Fruit fly (Drosophila melanogaster) whole organism, embryonic: ENCODE measurements around the gene Lsd-1.
A peak's percentile ranks its signal among the peaks of the same experiment; 100 is the strongest.

Experiments
- Adf1 ChIP-seq: fragments of 200-800 bp; sonication (Bioruptor generic); IDR thresholded peaks from 2 replicates; pipeline ENCODE4 v1.3.6; 2022; ENCODE audit warnings: missing biosample characterization, missing genetic modification characterization
- Antp ChIP-seq: fragments of 200-800 bp; sonication (Bioruptor generic); optimal IDR thresholded peaks from 3 replicates; lab custom pipeline; 2016; ENCODE audit warnings: missing biosample characterization, missing genetic modification characterization
- Bgb ChIP-seq: fragments of 200-800 bp; sonication (Bioruptor generic); IDR thresholded peaks from 2 replicates; pipeline ENCODE4 v1.3.6; 2022; ENCODE audit warnings: missing biosample characterization, missing genetic modification characterization; ENCODE audit not compliant: partially characterized antibody
- Blimp-1 ChIP-seq: fragments of 200-800 bp; sonication (Bioruptor generic); optimal IDR thresholded peaks from 3 replicates; lab custom pipeline; 2018; ENCODE audit warnings: missing biosample characterization, missing genetic modification characterization, mild to moderate bottlenecking, moderate library complexity, missing genetic modification reagents
- CG10431 ChIP-seq: fragments of 200-800 bp; sonication (Bioruptor generic); optimal IDR thresholded peaks from 3 replicates; lab custom pipeline; 2018; ENCODE audit warnings: missing biosample characterization, mild to moderate bottlenecking, missing genetic modification characterization
- CG11504 ChIP-seq: fragments of 200-800 bp; sonication (Bioruptor generic); optimal IDR thresholded peaks from 3 replicates; lab custom pipeline; 2019; ENCODE audit warnings: missing biosample characterization, mild to moderate bottlenecking, missing genetic modification characterization, moderate library complexity
- CG11560 ChIP-seq: fragments of 200-800 bp; sonication (Bioruptor generic); IDR thresholded peaks from 3 replicates; pipeline ENCODE4 v1.3.6; 2022; ENCODE audit warnings: missing biosample characterization, missing genetic modification characterization
- CG11723 ChIP-seq: fragments of 200-800 bp; sonication (Bioruptor generic); optimal IDR thresholded peaks from 2 replicates; lab custom pipeline; 2017; ENCODE audit warnings: missing biosample characterization, mild to moderate bottlenecking, missing genetic modification characterization
- CG12299 ChIP-seq: fragments of 200-800 bp; sonication (Bioruptor generic); optimal IDR thresholded peaks from 2 replicates; lab custom pipeline; 2018; ENCODE audit warnings: missing biosample characterization, mild to moderate bottlenecking, missing genetic modification characterization
- CG15073 ChIP-seq: fragments of 200-800 bp; sonication (Bioruptor generic); optimal IDR thresholded peaks from 2 replicates; lab custom pipeline; 2016; ENCODE audit warnings: missing biosample characterization, missing genetic modification characterization
- CG1603 ChIP-seq: fragments of 200-800 bp; sonication (Bioruptor generic); optimal IDR thresholded peaks from 2 replicates; lab custom pipeline; 2019; ENCODE audit warnings: missing biosample characterization, mild to moderate bottlenecking, missing genetic modification characterization, moderate library complexity
- CG1647 ChIP-seq: fragments of 200-800 bp; sonication (Bioruptor generic); optimal IDR thresholded peaks from 3 replicates; lab custom pipeline; 2016; ENCODE audit warnings: missing biosample characterization, missing genetic modification characterization
- CG17328 ChIP-seq: fragments of 200-800 bp; sonication (Bioruptor generic); IDR thresholded peaks from 2 replicates; pipeline ENCODE4 v1.3.6; 2022; ENCODE audit warnings: missing biosample characterization, missing genetic modification characterization
- CG2116 ChIP-seq: fragments of 200-800 bp; sonication (Bioruptor generic); optimal IDR thresholded peaks from 3 replicates; lab custom pipeline; 2018; ENCODE audit warnings: missing biosample characterization, mild to moderate bottlenecking, missing genetic modification characterization
- CG2202 ChIP-seq: fragments of 200-800 bp; sonication (Bioruptor generic); optimal IDR thresholded peaks from 2 replicates; lab custom pipeline; 2018; ENCODE audit warnings: missing biosample characterization, mild to moderate bottlenecking, missing genetic modification characterization
- CG3065 ChIP-seq: fragments of 200-800 bp; sonication (Bioruptor generic); optimal IDR thresholded peaks from 2 replicates; lab custom pipeline; 2016; ENCODE audit warnings: missing biosample characterization, missing genetic modification characterization
- CG34422 ChIP-seq: fragments of 200-800 bp; sonication (Bioruptor generic); IDR thresholded peaks from 3 replicates; pipeline ENCODE4 v1.3.6; 2022; ENCODE audit warnings: missing biosample characterization, missing genetic modification characterization
- CG4854 ChIP-seq: fragments of 200-800 bp; sonication (Bioruptor generic); optimal IDR thresholded peaks from 2 replicates; lab custom pipeline; 2016; ENCODE audit warnings: missing biosample characterization, missing genetic modification characterization, inconsistent platforms
- CG6254 ChIP-seq: fragments of 200-800 bp; sonication (Bioruptor generic); optimal IDR thresholded peaks from 3 replicates; lab custom pipeline; 2017; ENCODE audit warnings: mild to moderate bottlenecking, missing biosample characterization, missing genetic modification reagents, missing genetic modification characterization
- CG7963 ChIP-seq: fragments of 200-800 bp; sonication (Bioruptor generic); IDR thresholded peaks from 3 replicates; pipeline ENCODE4 v1.3.6; 2022; ENCODE audit warnings: missing biosample characterization, missing genetic modification characterization; ENCODE audit not compliant: partially characterized antibody
- CG8290 ChIP-seq, 3 experiments: fragments of 200-800 bp; sonication (Bioruptor generic); optimal IDR thresholded peaks; 2 replicates each; lab custom pipeline; 2016 to 2019; ENCODE audit warnings: missing biosample characterization in 3 of 3, missing genetic modification characterization in 3 of 3, mild to moderate bottlenecking in 2 of 3, moderate library complexity in 1 of 3
- CHES-1-like ChIP-seq: fragments of 200-800 bp; sonication (Bioruptor generic); optimal IDR thresholded peaks from 2 replicates; lab custom pipeline; 2016; ENCODE audit warnings: missing biosample characterization, missing genetic modification characterization
- Chrac-16 ChIP-seq: fragments of 200-800 bp; sonication (Bioruptor generic); optimal IDR thresholded peaks from 3 replicates; lab custom pipeline; 2016; ENCODE audit warnings: missing biosample characterization, missing genetic modification characterization
- Dp ChIP-seq: fragments of 200-800 bp; sonication (Bioruptor generic); optimal IDR thresholded peaks from 2 replicates; lab custom pipeline; 2018; ENCODE audit warnings: missing biosample characterization, mild to moderate bottlenecking, missing genetic modification characterization, moderate library complexity
- E2f2 ChIP-seq: fragments of 200-800 bp; sonication (Bioruptor generic); IDR thresholded peaks from 2 replicates; pipeline ENCODE4 v1.3.6; 2022; ENCODE audit warnings: missing biosample characterization, missing genetic modification characterization
- Ets65A ChIP-seq: fragments of 200-800 bp; sonication (Bioruptor generic); peaks from one replicate; lab custom pipeline; 2016; ENCODE audit warnings: missing biosample characterization, missing genetic modification characterization
- Hr51 ChIP-seq, 2 experiments: fragments of 200-800 bp; sonication (Bioruptor generic); optimal IDR thresholded peaks; 2 replicates in 1 of 2; 3 replicates in 1 of 2; lab custom pipeline; 2016 to 2018; ENCODE audit warnings: missing biosample characterization in 2 of 2, missing genetic modification characterization in 2 of 2, mild to moderate bottlenecking in 1 of 2, moderate library complexity in 1 of 2
- Med ChIP-seq: fragments of 200-800 bp; sonication (Bioruptor generic); peaks from one replicate; lab custom pipeline; 2016; ENCODE audit warnings: missing biosample characterization, missing genetic modification characterization, mild to moderate bottlenecking, inconsistent platforms, moderate library complexity
- NfI ChIP-seq: fragments of 200-800 bp; sonication (Bioruptor generic); optimal IDR thresholded peaks from 3 replicates; lab custom pipeline; 2018; ENCODE audit warnings: missing biosample characterization, mild to moderate bottlenecking, missing genetic modification characterization, moderate library complexity
- PHDP ChIP-seq: fragments of 200-800 bp; sonication (Bioruptor generic); optimal IDR thresholded peaks from 3 replicates; lab custom pipeline; 2018; ENCODE audit warnings: missing biosample characterization, mild to moderate bottlenecking, missing genetic modification characterization, moderate library complexity
- Pdp1 ChIP-seq, 2 experiments: fragments of 200-800 bp; sonication (Bioruptor generic); optimal IDR thresholded peaks; 3 replicates each; lab custom pipeline; 2016; ENCODE audit warnings: missing biosample characterization in 2 of 2, missing genetic modification characterization in 2 of 2, mild to moderate bottlenecking in 1 of 2, moderate library complexity in 1 of 2
- Sox100B ChIP-seq: fragments of 200-800 bp; sonication (Bioruptor generic); optimal IDR thresholded peaks from 3 replicates; lab custom pipeline; 2018; ENCODE audit warnings: missing biosample characterization, mild to moderate bottlenecking, missing genetic modification characterization
- Xbp1 ChIP-seq: fragments of 200-800 bp; sonication (Bioruptor generic); optimal IDR thresholded peaks from 3 replicates; lab custom pipeline; 2016; ENCODE audit warnings: missing biosample characterization, mild to moderate bottlenecking, missing genetic modification characterization
- YL-1 ChIP-seq: fragments of 200-800 bp; sonication (Bioruptor generic); optimal IDR thresholded peaks from 3 replicates; lab custom pipeline; 2017; ENCODE audit warnings: missing biosample characterization, mild to moderate bottlenecking, missing genetic modification characterization
- bcd ChIP-seq: fragments of 200-800 bp; sonication (Bioruptor generic); optimal IDR thresholded peaks from 2 replicates; lab custom pipeline; 2017; ENCODE audit warnings: missing biosample characterization, mild to moderate bottlenecking, missing genetic modification characterization
- cwo ChIP-seq: fragments of 200-800 bp; sonication (Bioruptor generic); optimal IDR thresholded peaks from 3 replicates; lab custom pipeline; 2017; ENCODE audit warnings: missing biosample characterization, missing genetic modification characterization, mild to moderate bottlenecking, moderate library complexity, missing genetic modification reagents
- dmrt11E ChIP-seq: fragments of 200-800 bp; sonication (Bioruptor generic); optimal IDR thresholded peaks from 3 replicates; lab custom pipeline; 2018; ENCODE audit warnings: missing biosample characterization, mild to moderate bottlenecking, missing genetic modification characterization, moderate library complexity
- dpn ChIP-seq, 2 experiments: fragments of 200-800 bp; sonication (Bioruptor generic); optimal IDR thresholded peaks; 3 replicates each; lab custom pipeline; 2016; ENCODE audit warnings: missing biosample characterization in 2 of 2, missing genetic modification characterization in 2 of 2
- gem ChIP-seq: fragments of 200-800 bp; sonication (Bioruptor generic); optimal IDR thresholded peaks from 2 replicates; lab custom pipeline; 2019; ENCODE audit warnings: missing biosample characterization, mild to moderate bottlenecking, missing genetic modification characterization, moderate library complexity
- gfzf ChIP-seq: fragments of 200-800 bp; sonication (Bioruptor generic); optimal IDR thresholded peaks from 2 replicates; lab custom pipeline; 2016; ENCODE audit warnings: missing biosample characterization, mild to moderate bottlenecking, missing genetic modification characterization, moderate library complexity
- gsb-n ChIP-seq: fragments of 200-800 bp; sonication (Bioruptor generic); optimal IDR thresholded peaks from 3 replicates; lab custom pipeline; 2018; ENCODE audit warnings: missing biosample characterization, mild to moderate bottlenecking, missing genetic modification characterization
- luna ChIP-seq: fragments of 200-800 bp; sonication (Bioruptor generic); optimal IDR thresholded peaks from 2 replicates; lab custom pipeline; 2016; ENCODE audit warnings: missing biosample characterization, missing genetic modification characterization
- nmo ChIP-seq: fragments of 200-800 bp; sonication (Bioruptor generic); optimal IDR thresholded peaks from 2 replicates; lab custom pipeline; 2018; ENCODE audit warnings: missing biosample characterization, mild to moderate bottlenecking, missing genetic modification characterization, moderate library complexity
- nom ChIP-seq: fragments of 200-800 bp; sonication (Bioruptor generic); optimal IDR thresholded peaks from 2 replicates; lab custom pipeline; 2017; ENCODE audit warnings: missing biosample characterization, missing genetic modification characterization, mild to moderate bottlenecking, moderate library complexity, missing genetic modification reagents
- pzg ChIP-seq: fragments of 200-800 bp; sonication (Bioruptor generic); optimal IDR thresholded peaks from 3 replicates; lab custom pipeline; 2018; ENCODE audit warnings: missing biosample characterization, mild to moderate bottlenecking, missing genetic modification characterization, moderate library complexity
- salm ChIP-seq: fragments of 200-800 bp; sonication (Bioruptor generic); optimal IDR thresholded peaks from 2 replicates; lab custom pipeline; 2018; ENCODE audit warnings: missing biosample characterization, mild to moderate bottlenecking, missing genetic modification characterization
- shn ChIP-seq: fragments of 200-800 bp; sonication (Bioruptor generic); optimal IDR thresholded peaks from 3 replicates; lab custom pipeline; 2016; ENCODE audit warnings: missing biosample characterization, missing genetic modification characterization
- unpg ChIP-seq: fragments of 200-800 bp; sonication (Bioruptor generic); optimal IDR thresholded peaks from 3 replicates; lab custom pipeline; 2018; ENCODE audit warnings: missing biosample characterization, mild to moderate bottlenecking, missing genetic modification characterization, moderate library complexity

Gene Lsd-1

dm6 chr3R:23732990-23733512 is 30.6 kb upstream of the Lsd-1 start, which contains the start of the genes Hmgcr and Rpn9:
Hmgcr (plus strand) TSS chr3R:23733324.
Rpn9 (minus strand) TSS chr3R:23733462.
- TF ChIP-seq gfzf (peak; percentile 93), Ets65A (GFP tag; lab: Kevin White, UChicago) (peak; percentile 6), CG6254 (no peak), Adf1 (peak; percentile 44; the same call in 1 of the 2 replicates), CG3065 (GFP tag; lab: Kevin White, UChicago) (no peak), CG7963 (GFP tag; lab: Robert Waterston, UW) (0 out of 3 replicates have a peak, but pooled peaks have one; percentile 22), gem (tag; lab: Kevin White, UChicago) (peak; percentile 35), PHDP (tag; lab: Kevin White, UChicago) (peak; percentile 47), Med (GFP tag; lab: Kevin White, UChicago) (peak; percentile 83), YL-1 (GFP tag; lab: Kevin White, UChicago) (peak; percentile 87), dpn (GFP tag; optimal IDR thresholded peaks at IDR 0.05; lab: Kevin White, UChicago) (peak; percentile 14 to 24), NfI (peak; percentile 30), unpg (GFP tag; lab: Kevin White, UChicago) (peak; percentile 21), dmrt11E (tag; lab: Kevin White, UChicago) (no peak), cwo (GFP tag; lab: Kevin White, UChicago) (no peak), Antp (no peak), CG2202 (no peak), CHES-1-like (GFP tag; lab: Kevin White, UChicago) (peak; percentile 53), Xbp1 (GFP tag; lab: Kevin White, UChicago) (peak; percentile 12), salm (tag; lab: Kevin White, UChicago) (peak; percentile 31), CG12299 (tag; lab: Kevin White, UChicago) (peak; percentile 52), CG11560 (tag; lab: Robert Waterston, UW) (peak; percentile 99), Pdp1 (GFP tag; optimal IDR thresholded peaks at IDR 0.05; lab: Kevin White, UChicago) (peak in 1 of 2 experiments; percentile 99), CG11723 (GFP tag; lab: Kevin White, UChicago) (no peak), CG4854 (GFP tag; lab: Kevin White, UChicago) (no peak), Chrac-16 (no peak), bcd (GFP tag; lab: Kevin White, UChicago) (no peak), nom (GFP tag; lab: Kevin White, UChicago) (peak; percentile 49), CG15073 (no peak), luna (GFP tag; lab: Kevin White, UChicago) (no peak), CG34422 (peak; percentile 67; the same call in 1 of the 3 replicates), pzg (peak; percentile 90), CG2116 (peak; percentile 72), CG1647 (no peak), nmo (GFP tag; lab: Kevin White, UChicago) (peak; percentile 67), Hr51 (GFP tag; optimal IDR thresholded peaks at IDR 0.05; lab: Kevin White, UChicago) (peak in 1 of 2 experiments; percentile 11), CG1603 (tag; lab: Kevin White, UChicago) (peak; percentile 58), CG17328 (GFP tag; lab: Robert Waterston, UW) (peak; percentile 38; the same call in 1 of the 2 replicates), shn (GFP tag; lab: Kevin White, UChicago) (peak; percentile 27), CG8290 (GFP tag; optimal IDR thresholded peaks at IDR 0.05; lab: Kevin White, UChicago) (peak; percentile 8), CG8290 (tag; optimal IDR thresholded peaks at IDR 0.05; lab: Kevin White, UChicago) (peak in 1 of 2 experiments; percentile 47), gsb-n (peak; percentile 49), Sox100B (no peak), Blimp-1 (GFP tag; lab: Kevin White, UChicago) (peak; percentile 11), CG11504 (tag; lab: Kevin White, UChicago) (peak; percentile 51), CG10431 (GFP tag; lab: Kevin White, UChicago) (peak; percentile 54), Bgb (GFP tag; lab: Robert Waterston, UW) (peak; percentile 31; the same call in 1 of the 2 replicates), E2f2 (peak; percentile 25; the same call in 1 of the 2 replicates), Dp (GFP tag; lab: Kevin White, UChicago) (peak; percentile 48)
